Fruit fly (Drosophila melanogaster): ENCODE measurements around the gene kek4.
A peak's percentile ranks its signal among the peaks of the same experiment; 100 is the strongest.

DNA sequence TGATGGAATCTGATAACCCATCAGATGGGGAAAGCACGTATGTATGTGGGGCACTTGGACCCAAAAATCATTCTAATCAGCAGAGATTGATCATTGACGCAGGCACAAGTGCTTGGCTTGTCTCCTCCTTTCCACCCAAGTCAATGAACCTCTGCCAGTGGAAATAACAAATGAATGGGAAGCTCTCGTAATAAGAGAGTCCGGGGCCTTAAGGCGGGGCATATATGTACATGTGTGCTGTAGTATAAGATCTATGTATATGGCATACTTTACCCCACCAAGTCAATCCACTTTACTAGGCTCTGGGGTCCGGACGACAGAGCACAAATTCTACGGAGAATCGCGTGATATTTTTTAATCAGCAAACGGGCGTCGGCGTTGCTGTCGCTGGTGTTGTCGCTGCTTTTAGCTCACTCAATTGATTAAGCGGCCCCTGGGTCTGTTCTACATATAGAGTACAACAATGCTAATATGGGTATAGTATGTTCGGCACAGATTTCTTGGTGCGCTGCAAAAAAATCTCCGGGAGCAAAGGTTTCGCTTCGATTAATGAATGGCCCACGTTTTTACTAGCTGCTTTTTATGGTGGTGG lies 9.0 kb downstream of the kek4 start:
- TF ChIP-seq Lpt (GFP tag; optimal IDR thresholded peaks at IDR 0.05) (peak; percentile 32), Eip75B (GFP tag; optimal IDR thresholded peaks at IDR 0.05) (peak; percentile 31), achi (GFP tag; optimal IDR thresholded peaks at IDR 0.05) (no peak), Hr39 (GFP tag; optimal IDR thresholded peaks at IDR 0.05) (no peak), CG32006 (GFP tag; optimal IDR thresholded peaks at IDR 0.05) (no peak), CG4318 (GFP tag; optimal IDR thresholded peaks at IDR 0.05) (no peak), CG9139 (GFP tag; optimal IDR thresholded peaks at IDR 0.05) (peak; percentile 17)

Data from whole organism, prepupa.